Worm (Caenorhabditis elegans) whole organism, dauer: ENCODE data around the gene sams-3.

Experiments used
- unc-62 ChIP-seq: sonication (generic microtip); optimal IDR thresholded peaks from 2 replicates; lab custom pipeline; 2017; ENCODE audit warnings: missing biosample characterization, missing genetic modification reagents, missing genetic modification characterization

Gene sams-3

ce11 chrIV:5834182-5834581 is 14.3 kb upstream of the sams-3 start:
- no peak for TF ChIP-seq unc-62 (GFP tag; lab: Kevin White, UChicago)

- TF ChIP-seq unc-62 (GFP tag; lab: Kevin White, UChicago), result no peak
Observed at ce11 chrIV:5839178-5839577, 9.3 kb upstream of the sams-3 start, which contains the start of gene C06E7.2. C06E7.2 (plus strand) TSS chrIV:5839478.

DNA sequence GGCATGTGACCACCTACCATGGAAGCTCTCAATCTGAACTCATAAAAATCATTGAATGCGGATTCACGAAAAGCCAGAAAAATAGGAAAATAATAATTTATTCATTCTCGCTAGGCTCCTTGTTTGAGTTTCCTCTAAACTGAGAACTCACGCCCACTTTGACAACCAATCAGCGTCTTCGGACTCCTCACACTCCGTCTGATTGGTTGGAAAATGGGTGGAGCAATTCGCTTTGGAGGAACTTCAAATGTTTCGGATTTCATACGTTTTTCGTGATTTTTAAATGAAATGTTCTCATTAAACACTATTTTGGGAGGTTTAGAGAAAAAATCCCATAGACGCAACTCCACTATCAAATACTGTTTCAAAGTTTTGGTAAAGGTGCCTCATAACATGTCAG is 5.6 kb upstream of the sams-3 start:
- no peak for TF ChIP-seq unc-62 (GFP tag; lab: Kevin White, UChicago)

DNA sequence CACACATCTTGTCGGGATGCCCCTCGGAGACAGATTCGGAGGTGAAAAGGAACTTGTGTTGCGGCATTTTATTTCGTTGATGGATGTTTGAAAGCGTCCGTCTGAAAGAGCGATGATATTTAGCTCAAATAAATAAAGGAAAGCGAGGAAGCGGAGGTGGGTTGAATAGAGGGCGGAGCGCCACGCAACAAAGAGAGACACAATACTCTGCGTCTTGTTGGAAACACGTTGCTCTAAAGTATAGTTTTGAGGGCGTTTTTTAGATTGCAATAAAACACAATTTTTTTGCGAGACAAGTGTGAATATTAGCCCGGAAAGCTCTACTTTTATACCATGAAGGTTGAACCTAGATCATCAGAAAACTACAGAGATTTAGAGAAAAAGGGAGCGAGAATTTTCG is 2.2 kb upstream of the sams-3 start, which contains the start of gene sams-4:
Gene sams-4 (minus strand): TSS at position 101 of the 400 bp plus-strand sequence.
- TF ChIP-seq unc-62 (GFP tag; lab: Kevin White, UChicago), result no peak

- no peak for TF ChIP-seq unc-62 (GFP tag; lab: Kevin White, UChicago)
Observed at ce11 chrIV:5850765-5851377, 2.4 kb downstream of the sams-3 start.

- no peak for TF ChIP-seq unc-62 (GFP tag; lab: Kevin White, UChicago)
Observed at ce11 chrIV:5855608-5856007, 7.2 kb downstream of the sams-3 start.

ce11 chrIV:5856975-5857374 is 8.5 kb downstream of the sams-3 start:
- TF ChIP-seq unc-62 (GFP tag; lab: Kevin White, UChicago), result no peak

- TF ChIP-seq unc-62 (GFP tag; lab: Kevin White, UChicago), result no peak
Observed at ce11 chrIV:5858212-5858611, 9.8 kb downstream of the sams-3 start.

- no peak for TF ChIP-seq unc-62 (GFP tag; lab: Kevin White, UChicago)
Observed at ce11 chrIV:5859876-5860275, 11.4 kb downstream of the sams-3 start, which contains the start of gene C06E7.4. C06E7.4 (minus strand) TSS chrIV:5859976.

DNA sequence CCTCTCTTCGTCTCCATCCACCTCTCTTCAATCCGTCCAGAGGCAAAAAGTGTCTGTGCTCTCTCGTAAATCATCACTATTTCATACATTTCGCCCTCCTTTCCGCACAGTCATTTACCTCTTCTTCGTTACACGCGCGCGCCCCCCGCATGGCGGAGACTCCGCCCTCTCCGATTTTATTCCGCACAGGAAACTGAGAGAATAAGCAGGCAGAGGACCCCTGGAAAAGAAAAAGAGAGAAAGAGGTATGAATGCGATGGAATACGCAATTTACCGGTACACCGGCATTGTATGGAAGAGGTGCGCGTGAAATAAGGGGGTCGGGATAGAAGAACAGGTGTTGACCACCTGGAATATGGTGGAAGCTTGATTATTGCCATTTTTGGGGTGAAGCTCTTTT is 12.3 kb downstream of the sams-3 start:
- TF ChIP-seq unc-62 (GFP tag; lab: Kevin White, UChicago), result no peak

ce11 chrIV:5865818-5866217 is 17.4 kb downstream of the sams-3 start, which contains the start of gene spe-27:
spe-27 (minus strand) TSS chrIV:5865918.
- no peak for TF ChIP-seq unc-62 (GFP tag; lab: Kevin White, UChicago)

DNA sequence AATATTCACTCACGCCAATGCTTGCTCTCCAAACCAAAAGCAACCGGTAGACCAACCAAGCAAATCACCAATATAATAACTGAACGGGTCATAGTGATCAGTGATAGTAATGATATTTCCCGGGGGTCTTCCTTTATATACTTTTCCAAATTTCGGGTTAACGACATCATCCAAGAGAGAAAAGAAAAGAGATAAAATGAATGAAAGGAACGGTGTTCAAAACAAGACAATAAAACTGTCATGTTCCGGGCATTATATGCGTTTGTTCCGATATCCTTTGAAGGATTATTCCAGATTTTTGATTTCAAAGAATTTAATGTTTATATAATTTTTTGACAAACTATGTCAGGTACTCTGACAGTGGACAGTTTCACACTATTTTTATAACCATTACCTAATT is 18.7 kb downstream of the sams-3 start, which contains the start of gene C06E7.88:
Gene C06E7.88 (minus strand): TSS at position 101 of the 400 bp plus-strand sequence.
- no peak for TF ChIP-seq unc-62 (GFP tag; lab: Kevin White, UChicago)

DNA sequence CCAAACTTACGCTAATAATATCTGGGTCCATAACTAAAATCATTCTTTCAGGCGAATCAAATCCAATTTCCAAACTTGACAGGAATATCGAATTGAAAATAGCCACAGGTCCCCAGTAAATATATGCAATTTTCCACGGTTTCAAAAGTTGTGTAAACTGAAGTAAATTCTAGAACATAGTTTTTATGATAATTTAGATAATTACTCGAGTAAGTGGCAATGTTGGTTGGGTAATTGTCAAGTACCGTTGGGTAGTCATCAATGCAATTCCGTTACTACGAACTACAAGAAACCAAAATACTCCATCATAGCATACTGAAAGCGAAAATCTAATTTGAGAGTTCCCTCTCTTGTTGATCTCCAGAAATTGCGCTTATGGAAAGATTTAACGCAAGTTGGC is 20.9 kb downstream of the sams-3 start:
- TF ChIP-seq unc-62 (GFP tag; lab: Kevin White, UChicago), result no peak

- no peak for TF ChIP-seq unc-62 (GFP tag; lab: Kevin White, UChicago)
Observed at ce11 chrIV:5870072-5870471, 21.6 kb downstream of the sams-3 start, which contains the start of gene srv-17. srv-17 (minus strand) TSS chrIV:5870172.

DNA sequence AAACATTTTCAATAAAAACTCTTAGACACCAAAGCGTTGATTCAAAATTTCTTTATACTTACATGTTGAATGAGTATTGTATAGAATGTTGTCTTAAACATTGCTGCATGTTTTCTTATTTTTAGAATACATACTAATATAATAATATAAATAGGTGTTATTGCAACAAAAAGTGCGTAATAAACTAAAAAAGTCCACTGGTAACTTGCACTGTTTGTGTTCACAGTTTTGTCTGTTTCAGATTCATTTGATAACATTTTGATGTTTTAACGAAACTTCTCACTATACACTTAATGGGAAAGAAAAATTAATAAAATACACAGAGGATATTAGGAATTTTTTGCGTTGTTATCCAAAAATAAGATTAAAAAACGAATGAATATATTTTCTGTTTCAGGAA is 25.4 kb downstream of the sams-3 start, which contains the start of gene srv-19:
Gene srv-19 (minus strand): TSS at position 101 of the 400 bp plus-strand sequence.
- TF ChIP-seq unc-62 (GFP tag; lab: Kevin White, UChicago), result no peak

- TF ChIP-seq unc-62 (GFP tag; lab: Kevin White, UChicago), result no peak
Observed at ce11 chrIV:5877246-5877645, 28.8 kb downstream of the sams-3 start, which contains the start of gene srv-21. srv-21 (minus strand) TSS chrIV:5877346.

DNA sequence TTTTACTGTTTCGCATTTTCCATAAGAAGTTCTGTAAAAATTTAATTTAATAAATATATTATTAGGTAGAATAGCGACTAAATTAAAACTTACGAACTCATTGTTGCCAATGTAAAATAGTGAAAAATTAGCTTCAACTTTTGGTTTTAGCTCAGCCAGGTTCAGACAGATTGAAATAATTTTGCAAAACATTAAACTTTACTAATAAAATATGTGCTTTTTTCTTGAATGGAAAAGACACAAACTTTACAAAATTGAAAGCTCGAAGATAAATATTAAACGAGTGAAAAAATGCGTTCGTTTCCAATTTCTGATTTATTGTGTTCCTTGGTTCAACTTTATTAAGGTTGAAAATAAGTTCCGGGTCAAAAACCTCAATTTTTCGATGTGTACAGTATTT is 31.4 kb downstream of the sams-3 start, which contains the start of gene srv-22:
Gene srv-22 (minus strand): TSS at position 101 of the 400 bp plus-strand sequence.
- no peak for TF ChIP-seq unc-62 (GFP tag; lab: Kevin White, UChicago)
